Fruit fly (Drosophila melanogaster): ENCODE results near the gene CG7886.

CG7886 gene

DNA sequence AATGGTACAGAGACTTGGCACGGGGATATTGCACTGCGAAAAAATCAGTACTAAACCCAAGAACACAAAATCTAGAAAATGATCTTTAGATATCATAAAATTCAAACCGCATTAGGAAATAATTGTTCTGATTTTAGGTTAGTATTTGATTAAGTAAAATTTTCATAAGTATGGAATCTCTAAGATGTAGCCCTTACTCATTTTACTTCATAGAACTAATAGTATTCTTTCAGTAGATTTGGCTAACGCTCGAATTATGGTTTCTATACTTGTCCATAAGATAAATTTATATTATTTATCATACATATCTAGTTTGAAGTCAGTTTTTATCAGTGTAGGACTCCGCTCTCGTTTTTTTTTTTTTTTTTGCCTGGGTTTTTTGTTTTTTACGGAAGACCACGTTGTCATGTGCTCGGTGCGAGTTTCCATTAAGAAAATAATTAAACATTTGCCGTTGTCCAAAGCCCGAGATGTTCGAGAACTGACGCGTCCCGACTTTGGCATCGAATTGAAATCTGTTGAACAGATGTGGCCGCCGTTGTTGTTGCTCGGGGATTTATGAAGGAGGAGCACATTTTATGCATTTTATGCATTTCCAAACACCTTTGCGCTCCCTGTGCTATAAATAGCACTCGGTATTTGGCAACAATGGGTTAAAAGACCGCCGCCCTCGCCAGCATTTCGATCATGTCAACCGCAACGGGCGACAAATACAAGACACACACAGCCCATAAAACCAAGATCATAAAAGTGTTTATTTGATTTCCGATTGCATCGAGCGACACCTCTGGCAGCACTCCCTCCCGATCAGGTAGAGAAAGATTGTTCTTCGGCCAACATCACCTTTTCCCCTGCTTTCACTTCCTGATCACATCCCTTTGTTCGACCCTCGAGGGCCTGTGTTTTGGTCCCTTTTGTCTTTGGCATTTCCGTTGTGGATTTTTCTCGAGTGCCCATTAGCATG is 55.6 kb downstream of the CG7886 start:
- TF ChIP-seq Eip78C (GFP tag): peak; percentile 61
- peak; percentile 20 for TF ChIP-seq CG3032 (tag; optimal IDR thresholded peaks at IDR 0.05)
- no peak for TF ChIP-seq Sox15 (GFP tag; optimal IDR thresholded peaks at IDR 0.05)
- peak; percentile 20 for TF ChIP-seq dsx (GFP tag; optimal IDR thresholded peaks at IDR 0.05; ENCODE audit: poor library complexity, severe bottlenecking)
- TF ChIP-seq fd59A (GFP tag; optimal IDR thresholded peaks at IDR 0.05): no peak
- peak; percentile 57 for TF ChIP-seq svp (GFP tag)

DNA sequence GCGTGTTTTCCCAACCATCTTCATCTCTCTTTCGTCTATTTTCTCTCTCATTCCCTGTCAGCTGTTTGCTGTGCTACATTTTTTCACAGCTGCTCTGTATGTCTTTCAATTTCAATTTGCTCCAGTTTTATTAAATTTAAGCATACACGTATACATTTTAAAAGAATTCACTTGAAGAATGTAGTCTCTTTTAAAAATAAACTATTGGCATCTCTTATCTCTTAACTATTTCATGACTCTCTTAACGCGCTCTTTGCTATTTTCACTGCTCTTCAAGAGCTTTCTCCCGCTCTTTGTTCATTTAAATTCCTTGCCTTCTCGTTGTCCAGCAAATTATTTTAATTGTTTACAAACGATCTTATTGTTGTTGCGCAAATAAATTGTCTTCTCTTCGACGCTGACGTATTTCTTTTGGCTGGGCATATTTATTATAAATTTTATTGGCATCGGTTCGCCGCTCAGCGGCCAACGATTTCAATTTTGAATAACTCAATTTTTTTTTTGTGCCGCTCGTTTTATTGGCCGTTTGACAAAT is 62.3 kb downstream of the CG7886 start:
- TF ChIP-seq Eip78C (GFP tag): no peak
- no peak for TF ChIP-seq svp (GFP tag)
- TF ChIP-seq topi (GFP tag; optimal IDR thresholded peaks at IDR 0.05): no peak
- no peak for TF ChIP-seq CG11902 (GFP tag; optimal IDR thresholded peaks at IDR 0.05)

DNA sequence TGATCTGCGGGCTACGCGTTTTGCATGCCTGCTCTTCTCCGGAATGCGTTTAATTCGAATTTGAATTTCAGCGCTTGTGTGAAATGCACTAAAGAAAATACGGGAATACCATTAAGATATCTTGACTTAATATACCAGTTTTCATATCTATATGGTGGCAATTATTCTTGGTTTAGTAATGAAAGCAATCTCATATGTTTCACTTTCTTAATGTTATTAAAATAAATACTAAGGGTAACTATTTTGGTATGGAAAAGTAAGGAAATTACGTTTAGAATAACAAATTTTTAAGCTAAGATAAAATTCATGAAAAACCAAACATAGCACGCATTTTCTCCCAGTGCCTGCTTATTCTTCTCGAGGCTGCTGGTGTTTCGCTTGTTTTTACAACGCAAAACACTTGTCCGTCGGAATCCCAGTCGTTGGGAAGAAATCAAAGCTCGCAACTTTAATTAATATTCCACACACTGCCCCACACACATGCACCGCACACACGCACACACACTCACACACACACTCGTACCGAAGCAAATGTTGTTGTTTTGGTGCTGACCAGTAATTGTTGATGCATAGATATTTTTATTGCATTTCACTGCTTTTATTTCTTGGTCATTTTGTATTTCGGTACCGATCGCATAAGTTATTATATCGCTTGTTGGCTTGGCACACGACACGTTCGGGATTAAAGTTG is 64.4 kb downstream of the CG7886 start:
- no peak for TF ChIP-seq fd85E (GFP tag; optimal IDR thresholded peaks at IDR 0.05)
- peak; percentile 72 for TF ChIP-seq svp (GFP tag)
- TF ChIP-seq CG3032 (tag; optimal IDR thresholded peaks at IDR 0.05): peak; percentile 48
- TF ChIP-seq achi (GFP tag; optimal IDR thresholded peaks at IDR 0.05): peak; percentile 26
- TF ChIP-seq Met (GFP tag; optimal IDR thresholded peaks at IDR 0.05): peak; percentile 37
- TF ChIP-seq CG32006 (GFP tag; optimal IDR thresholded peaks at IDR 0.05): peak; percentile 46
- peak; percentile 35 for TF ChIP-seq topi (GFP tag; optimal IDR thresholded peaks at IDR 0.05)
- TF ChIP-seq CG34406 (GFP tag; optimal IDR thresholded peaks at IDR 0.05): peak; percentile 39
- TF ChIP-seq CG15336 (GFP tag; IDR thresholded peaks at IDR 0.05): peak; percentile 42; the same call in 1 of the 2 replicates
- no peak for TF ChIP-seq CG6276 (GFP tag; optimal IDR thresholded peaks at IDR 0.05)
- TF ChIP-seq Eip75B (GFP tag; optimal IDR thresholded peaks at IDR 0.05): peak; percentile 18
- TF ChIP-seq acj6 (GFP tag; optimal IDR thresholded peaks at IDR 0.05): peak; percentile 38
- peak; percentile 33 for TF ChIP-seq Hr39 (GFP tag; optimal IDR thresholded peaks at IDR 0.05)
- TF ChIP-seq pdm3 (GFP tag; optimal IDR thresholded peaks at IDR 0.05): peak; percentile 41
- TF ChIP-seq esn (GFP tag; optimal IDR thresholded peaks at IDR 0.05): peak; percentile 29
- TF ChIP-seq Smox (GFP tag; optimal IDR thresholded peaks at IDR 0.05): peak; percentile 14
- peak; percentile 25 for TF ChIP-seq cyc (GFP tag; optimal IDR thresholded peaks at IDR 0.05)
- TF ChIP-seq eg (GFP tag; IDR thresholded peaks at IDR 0.05): 0 out of 3 replicates have a peak, but pooled peaks have one; percentile 16
- TF ChIP-seq OdsH (GFP tag; optimal IDR thresholded peaks at IDR 0.05): peak; percentile 35
- TF ChIP-seq Gug (GFP tag; IDR thresholded peaks at IDR 0.05): no peak
- TF ChIP-seq Ets21C (GFP tag; optimal IDR thresholded peaks at IDR 0.05): no peak
- TF ChIP-seq lz (GFP tag; optimal IDR thresholded peaks at IDR 0.05): peak; percentile 30
- TF ChIP-seq dsx (GFP tag; optimal IDR thresholded peaks at IDR 0.05; ENCODE audit: poor library complexity, severe bottlenecking): peak; percentile 26
- no peak for TF ChIP-seq CG7368 (GFP tag; optimal IDR thresholded peaks at IDR 0.05)
- TF ChIP-seq Sox14 (GFP tag; optimal IDR thresholded peaks at IDR 0.05): peak; percentile 11
- peak; percentile 28 for TF ChIP-seq CG31627 (GFP tag; optimal IDR thresholded peaks at IDR 0.05)
- no peak for TF ChIP-seq CG8632 (GFP tag; optimal IDR thresholded peaks at IDR 0.05)
- no peak for TF ChIP-seq vri (GFP tag; optimal IDR thresholded peaks at IDR 0.05)
- TF ChIP-seq Hr4 (GFP tag; optimal IDR thresholded peaks at IDR 0.05): peak; percentile 38
- TF ChIP-seq Eip78C (GFP tag): peak; percentile 77
- TF ChIP-seq CG4318 (GFP tag; optimal IDR thresholded peaks at IDR 0.05): no peak
- TF ChIP-seq Ets96B (tag; optimal IDR thresholded peaks at IDR 0.05): peak; percentile 37

Measured in whole organism, prepupa.